Fruit fly (Drosophila melanogaster) whole organism: ENCODE measurements around the gene bru3.
A peak's percentile ranks its signal among the peaks of the same experiment; 100 is the strongest.

Experiments
- CG8478 ChIP-seq: fragments of >200 bp; optimal IDR thresholded peaks from 2 replicates; lab custom pipeline; 2018; ENCODE audit warnings: inconsistent platforms
- Dll ChIP-seq: fragments of >200 bp; optimal IDR thresholded peaks from 2 replicates; lab custom pipeline; 2017
- EcR ChIP-seq, 2 experiments: fragments of >200 bp; optimal IDR thresholded peaks; 2 replicates each; lab custom pipeline; 2017; ENCODE audit warnings: missing biosample characterization in 2 of 2, missing genetic modification characterization in 2 of 2, missing genetic modification reagents in 2 of 2
- pan ChIP-seq: fragments of >200 bp; optimal IDR thresholded peaks from 2 replicates; lab custom pipeline; 2017
- psq ChIP-seq: fragments of >200 bp; optimal IDR thresholded peaks from 2 replicates; lab custom pipeline; 2017
- usp ChIP-seq: fragments of >200 bp; optimal IDR thresholded peaks from 2 replicates; lab custom pipeline; 2017; ENCODE audit warnings: missing biosample characterization, missing genetic modification characterization, mixed read lengths

bru3 gene

DNA sequence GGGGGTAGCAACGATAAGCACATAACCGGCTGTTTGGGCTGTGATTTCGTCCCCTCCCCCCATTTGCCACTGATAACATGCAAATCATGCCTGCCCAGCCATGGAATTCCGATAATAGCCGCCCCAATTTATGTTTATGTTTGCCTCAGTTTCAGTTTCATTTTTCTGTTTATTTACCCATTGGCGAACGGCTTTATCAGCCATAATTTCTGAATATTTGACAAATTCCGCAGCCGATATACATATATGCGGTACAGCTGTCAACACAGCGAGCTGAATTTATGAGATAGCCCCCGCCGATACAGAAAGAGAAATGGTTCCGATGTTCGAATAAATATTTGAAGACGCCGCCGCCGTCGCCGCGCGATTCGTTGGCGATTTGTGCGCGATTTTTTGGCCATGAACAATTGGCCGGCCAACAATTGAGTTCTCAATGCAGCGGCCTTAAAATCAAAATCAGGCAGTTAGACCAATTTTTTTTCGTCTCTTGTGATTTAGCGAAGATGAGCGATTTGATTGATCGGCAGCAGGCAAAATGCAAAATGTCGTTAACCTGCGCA is 313.9 kb downstream of the bru3 start:
- TF ChIP-seq pan (no peak), EcR (GFP tag; optimal IDR thresholded peaks at IDR 0.05; lab: Kevin White, UChicago) (no peak), psq (no peak), CG8478 (no peak), usp (no peak), Dll (no peak)

dm6 chr3L:13488129-13488876 is 314.9 kb downstream of the bru3 start:
- TF ChIP-seq usp, result no peak
- TF ChIP-seq pan, result no peak
- no peak for TF ChIP-seq psq
- no peak for TF ChIP-seq EcR (GFP tag; optimal IDR thresholded peaks at IDR 0.05; lab: Kevin White, UChicago)
- TF ChIP-seq Dll, result no peak
- TF ChIP-seq CG8478, result no peak

DNA sequence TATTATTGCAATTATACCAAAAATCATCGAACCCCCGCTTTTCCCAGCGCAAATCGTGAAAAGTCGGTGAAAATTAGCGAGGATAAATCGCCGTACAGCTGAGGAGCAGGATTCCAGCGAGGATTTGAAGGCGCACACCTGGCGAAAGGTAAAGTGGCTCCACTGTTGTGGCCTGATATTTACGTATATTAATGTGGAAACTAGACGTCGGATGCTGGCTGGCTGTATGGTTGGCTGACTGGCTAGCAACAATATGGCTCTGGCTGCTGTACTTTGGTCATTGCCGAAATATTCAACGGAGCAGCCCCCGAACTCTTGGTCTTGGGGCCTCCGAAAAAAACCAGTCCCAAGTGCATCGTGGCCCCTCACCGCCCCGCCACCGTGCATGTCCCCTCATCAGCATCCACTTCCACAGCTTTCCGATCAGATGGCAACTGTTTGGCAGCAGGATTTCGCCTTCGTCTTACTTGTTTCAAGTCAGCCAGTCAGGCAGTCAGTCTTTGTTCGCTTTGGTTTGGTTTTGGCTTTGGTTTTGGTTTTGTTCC is 316.3 kb downstream of the bru3 start:
- TF ChIP-seq Dll, result peak; percentile 15
- no peak for TF ChIP-seq pan

dm6 chr3L:13486041-13486859 is 316.9 kb downstream of the bru3 start, which contains the start of the genes Abp1 and Tgi:
Gene Abp1, minus strand, starts transcription at chr3L:13486280.
Gene Tgi, plus strand, starts transcription at chr3L:13486797.
- TF ChIP-seq Dll, result no peak

DNA sequence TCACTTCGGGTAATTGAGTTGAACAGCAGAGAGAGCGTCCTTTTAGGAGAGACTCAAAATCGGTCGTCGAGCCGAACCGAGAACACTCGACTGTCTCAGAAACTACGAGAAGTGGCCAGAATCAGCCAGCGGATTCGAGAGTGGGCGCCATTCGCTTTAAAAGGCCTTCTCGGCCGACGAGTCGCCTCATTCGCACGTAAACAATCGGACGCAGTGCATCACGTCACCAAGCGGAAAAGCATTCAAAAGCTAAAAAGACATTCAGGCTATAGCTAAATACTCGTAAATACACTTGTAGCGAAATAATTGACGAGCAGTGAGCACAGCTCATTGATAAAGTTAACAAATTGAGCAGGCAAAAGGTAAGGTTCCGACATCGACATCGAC is 323.0 kb downstream of the bru3 start:
- TF ChIP-seq Dll (peak; percentile 25), usp (no peak), psq (no peak), pan (no peak)

DNA sequence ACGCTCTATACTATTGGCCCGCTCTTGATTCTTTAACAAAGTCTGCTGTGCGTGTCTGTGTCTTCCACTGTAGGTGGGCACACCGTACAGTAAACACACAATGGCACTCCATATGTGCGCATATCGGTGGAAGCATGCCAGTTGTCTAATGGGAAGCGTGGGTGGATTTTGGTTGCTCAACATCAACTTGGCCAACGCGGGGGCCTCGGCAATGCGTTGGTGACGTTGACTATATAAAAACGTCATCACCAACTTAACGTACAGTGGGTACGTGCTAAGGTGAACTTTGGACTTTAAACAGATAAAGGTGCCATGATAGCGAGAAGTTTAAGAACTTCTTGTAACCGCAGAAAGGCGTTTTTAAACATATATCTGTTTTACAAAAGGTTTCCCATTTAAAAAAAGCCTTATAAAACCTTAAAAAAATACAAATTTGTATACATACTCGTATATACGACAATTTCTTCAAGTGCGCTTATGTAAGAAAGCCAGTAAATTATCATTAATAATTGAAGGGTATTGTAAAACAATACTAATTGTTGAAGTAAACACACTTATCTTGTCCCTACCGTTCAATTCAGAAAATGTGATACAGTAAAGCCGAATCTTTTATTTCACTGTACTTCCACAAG is 323.5 kb downstream of the bru3 start:
- TF ChIP-seq EcR (GFP tag; optimal IDR thresholded peaks at IDR 0.05; lab: Kevin White, UChicago) (no peak), CG8478 (no peak), usp (no peak), pan (no peak), psq (no peak), Dll (no peak)

dm6 chr3L:13479204-13479600 is 324.0 kb downstream of the bru3 start:
- no peak for TF ChIP-seq Dll

DNA sequence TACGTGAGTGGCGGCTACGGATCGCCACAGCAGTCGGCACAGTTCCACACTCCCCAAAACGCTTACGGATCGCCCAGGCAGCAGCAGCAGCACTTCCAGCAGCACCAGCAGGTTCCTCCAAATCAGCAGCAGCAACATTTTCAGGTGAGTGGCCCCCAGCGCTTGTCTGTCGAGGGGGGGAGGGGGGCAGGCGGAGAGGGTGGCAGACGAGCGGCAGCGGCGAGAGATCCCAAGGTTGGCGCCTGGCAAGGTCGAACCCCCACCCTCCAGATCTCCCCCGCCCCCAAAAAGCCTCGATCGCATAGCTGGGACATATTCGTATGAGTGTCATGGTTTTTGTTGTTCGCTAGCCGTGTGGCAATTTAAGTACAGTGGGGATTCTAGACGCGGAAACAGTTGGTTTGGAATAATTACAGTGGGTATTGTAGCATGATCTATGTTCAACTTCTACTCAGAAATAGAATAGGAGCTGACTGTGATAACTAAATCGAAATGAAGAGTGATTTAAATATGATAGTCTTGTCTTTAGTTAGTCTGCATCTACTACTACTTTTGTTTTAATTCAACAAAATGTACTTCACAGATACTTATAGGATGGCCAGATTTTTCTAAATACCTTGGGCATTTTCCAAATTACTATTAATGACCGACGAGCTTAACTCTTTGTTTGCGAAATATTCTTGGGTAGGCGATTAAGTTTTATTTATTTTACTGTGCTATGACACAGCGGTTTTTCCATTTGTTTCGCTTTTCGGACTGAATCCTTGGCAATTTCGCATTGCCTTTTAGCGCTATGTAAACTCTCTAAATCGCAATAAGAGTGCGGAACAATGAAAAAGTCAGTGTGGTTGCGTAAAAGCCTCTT is 324.6 kb downstream of the bru3 start:
- TF ChIP-seq pan, result no peak

dm6 chr3L:13477453-13478184 is 325.6 kb downstream of the bru3 start, which contains the start of gene stv:
Gene stv, plus strand, starts transcription at chr3L:13477541.
- TF ChIP-seq pan (no peak), usp (no peak), psq (no peak), CG8478 (no peak), Dll (no peak), EcR (GFP tag; optimal IDR thresholded peaks at IDR 0.05; lab: Kevin White, UChicago) (no peak)

dm6 chr3L:13476566-13477452 is 326.4 kb downstream of the bru3 start:
- no peak for TF ChIP-seq psq
- no peak for TF ChIP-seq EcR (GFP tag; optimal IDR thresholded peaks at IDR 0.05; lab: Kevin White, UChicago)
- peak; percentile 100 for TF ChIP-seq Dll
- no peak for TF ChIP-seq usp

DNA sequence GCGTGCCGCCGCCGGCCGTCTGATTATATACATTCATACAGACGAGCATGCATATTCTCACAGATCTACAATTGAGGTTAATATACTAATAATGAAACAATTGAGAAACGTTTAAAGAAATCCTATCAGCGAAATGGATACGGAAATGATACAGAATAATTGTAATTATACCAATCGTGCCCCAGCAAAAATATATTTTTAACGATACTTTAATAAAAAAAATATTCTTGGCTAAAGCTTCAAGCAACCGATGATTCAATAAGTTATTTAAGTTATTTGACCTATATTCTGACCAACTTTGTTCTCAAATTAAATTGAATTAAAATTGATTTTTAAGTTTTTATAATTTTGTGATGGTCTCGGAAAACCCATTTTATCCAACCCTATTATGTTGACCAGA is 327.1 kb downstream of the bru3 start:
- no peak for TF ChIP-seq pan
- no peak for TF ChIP-seq psq
- TF ChIP-seq usp, result no peak
- no peak for TF ChIP-seq Dll
- no peak for TF ChIP-seq CG8478
- no peak for TF ChIP-seq EcR (GFP tag; optimal IDR thresholded peaks at IDR 0.05; lab: Kevin White, UChicago)
